Fruit fly (Drosophila melanogaster) whole organism: Measurements from ENCODE around the gene CG42671.

Experiments used
- Dll ChIP-seq: fragments of >200 bp; optimal IDR thresholded peaks from 2 replicates; lab custom pipeline; 2017
- pan ChIP-seq: fragments of >200 bp; optimal IDR thresholded peaks from 2 replicates; lab custom pipeline; 2017
- psq ChIP-seq: fragments of >200 bp; optimal IDR thresholded peaks from 2 replicates; lab custom pipeline; 2017
- usp ChIP-seq: fragments of >200 bp; optimal IDR thresholded peaks from 2 replicates; lab custom pipeline; 2017; ENCODE audit warnings: missing biosample characterization, missing genetic modification characterization, mixed read lengths

- TF ChIP-seq Dll (no peak), psq (lab: Kevin White, UChicago) (no peak), pan (lab: Kevin White, UChicago) (no peak), usp (GFP tag; lab: Kevin White, UChicago) (no peak)
Measured at dm6 chr3L:11201051-11201450, 13.3 kb upstream of the CG42671 start, which contains the start of gene nkt.
